Fruit fly (Drosophila melanogaster) whole organism, embryonic: ENCODE measurements around the gene VhaM9.7-c.
A peak's percentile ranks its signal among the peaks of the same experiment; 100 is the strongest.

Experiments
- Bgb ChIP-seq: fragments of 200-800 bp; sonication (Bioruptor generic); IDR thresholded peaks from 2 replicates; pipeline ENCODE4 v1.3.6; 2022; ENCODE audit warnings: missing biosample characterization, missing genetic modification characterization; ENCODE audit not compliant: partially characterized antibody
- CG12104 ChIP-seq: fragments of 200-800 bp; sonication (Bioruptor generic); optimal IDR thresholded peaks from 3 replicates; lab custom pipeline; 2016; ENCODE audit warnings: missing biosample characterization, missing genetic modification characterization
- CG12236 ChIP-seq: fragments of 200-800 bp; sonication (Bioruptor generic); optimal IDR thresholded peaks from 2 replicates; lab custom pipeline; 2016; ENCODE audit warnings: missing biosample characterization, missing genetic modification characterization
- CG12391 ChIP-seq: fragments of 200-800 bp; sonication (Bioruptor generic); optimal IDR thresholded peaks from 3 replicates; lab custom pipeline; 2018; ENCODE audit warnings: missing biosample characterization, mild to moderate bottlenecking, missing genetic modification characterization, moderate library complexity
- CG12659 ChIP-seq: fragments of 200-800 bp; sonication (Bioruptor generic); optimal IDR thresholded peaks from 3 replicates; lab custom pipeline; 2017; ENCODE audit warnings: mild to moderate bottlenecking, missing biosample characterization, missing genetic modification reagents, missing genetic modification characterization
- CG15514 ChIP-seq: fragments of 200-800 bp; sonication (Bioruptor generic); optimal IDR thresholded peaks from 3 replicates; lab custom pipeline; 2017; ENCODE audit warnings: missing biosample characterization, missing genetic modification characterization, mild to moderate bottlenecking, moderate library complexity, missing genetic modification reagents
- CG1647 ChIP-seq: fragments of 200-800 bp; sonication (Bioruptor generic); optimal IDR thresholded peaks from 3 replicates; lab custom pipeline; 2016; ENCODE audit warnings: missing biosample characterization, missing genetic modification characterization
- CG18262 ChIP-seq: fragments of 200-800 bp; optimal IDR thresholded peaks from 3 replicates; lab custom pipeline; 2019; ENCODE audit warnings: missing biosample characterization, mild to moderate bottlenecking, missing genetic modification characterization, moderate library complexity
- CG2120 ChIP-seq: fragments of 200-800 bp; sonication (Bioruptor generic); optimal IDR thresholded peaks from 3 replicates; lab custom pipeline; 2016; ENCODE audit warnings: missing biosample characterization, missing genetic modification characterization
- CG34224 ChIP-seq: fragments of 200-800 bp; sonication (Bioruptor generic); IDR thresholded peaks from 3 replicates; pipeline ENCODE4 v1.3.6; 2022; ENCODE audit warnings: missing biosample characterization, missing genetic modification characterization; ENCODE audit not compliant: partially characterized antibody
- CG4360 ChIP-seq: fragments of 200-800 bp; sonication (Bioruptor generic); IDR thresholded peaks from 2 replicates; pipeline ENCODE4 v1.3.6; 2022; ENCODE audit warnings: missing biosample characterization, missing genetic modification characterization
- CG7786 ChIP-seq: fragments of 200-800 bp; sonication (Bioruptor generic); optimal IDR thresholded peaks from 2 replicates; lab custom pipeline; 2016; ENCODE audit warnings: missing biosample characterization, missing genetic modification characterization
- CG8388 ChIP-seq: fragments of 200-800 bp; sonication (Bioruptor generic); optimal IDR thresholded peaks from 2 replicates; lab custom pipeline; 2019; ENCODE audit warnings: missing biosample characterization, mild to moderate bottlenecking, missing genetic modification characterization, moderate library complexity
- CG9817 ChIP-seq: fragments of 200-800 bp; sonication (Bioruptor generic); optimal IDR thresholded peaks from 2 replicates; lab custom pipeline; 2018; ENCODE audit warnings: missing biosample characterization, mild to moderate bottlenecking, missing genetic modification characterization, moderate library complexity
- Dbx ChIP-seq: fragments of 200-800 bp; sonication (Bioruptor generic); IDR thresholded peaks from 3 replicates; pipeline ENCODE4 v1.3.6; 2022; ENCODE audit warnings: missing biosample characterization, missing genetic modification characterization
- Deaf1 ChIP-seq: fragments of 200-800 bp; optimal IDR thresholded peaks from 3 replicates; lab custom pipeline; 2019; ENCODE audit warnings: missing biosample characterization, mild to moderate bottlenecking, missing genetic modification characterization, moderate library complexity
- Ets65A ChIP-seq: fragments of 200-800 bp; sonication (Bioruptor generic); peaks from one replicate; lab custom pipeline; 2016; ENCODE audit warnings: missing biosample characterization, missing genetic modification characterization
- Gug ChIP-seq: fragments of 200-800 bp; sonication (Bioruptor generic); IDR thresholded peaks from 4 replicates; pipeline ENCODE4 v1.3.6; 2022; ENCODE audit warnings: missing biosample characterization, missing genetic modification characterization
- Hr3 ChIP-seq: fragments of 200-800 bp; sonication (Bioruptor generic); optimal IDR thresholded peaks from 3 replicates; lab custom pipeline; 2016; ENCODE audit warnings: missing biosample characterization, missing genetic modification characterization
- Jarid2 ChIP-seq: fragments of 200-800 bp; sonication (Bioruptor generic); optimal IDR thresholded peaks from 3 replicates; lab custom pipeline; 2017; ENCODE audit warnings: mild to moderate bottlenecking, missing biosample characterization, missing genetic modification reagents, missing genetic modification characterization
- MBD-R2 ChIP-seq: fragments of 200-800 bp; sonication (Bioruptor generic); IDR thresholded peaks from 2 replicates; pipeline ENCODE4 v1.3.6; 2022; ENCODE audit warnings: missing biosample characterization, missing genetic modification characterization
- Mad ChIP-seq: fragments of 200-800 bp; sonication (Bioruptor generic); optimal IDR thresholded peaks from 2 replicates; lab custom pipeline; 2016; ENCODE audit warnings: missing biosample characterization, missing genetic modification characterization
- Med ChIP-seq: fragments of 200-800 bp; sonication (Bioruptor generic); peaks from one replicate; lab custom pipeline; 2016; ENCODE audit warnings: missing biosample characterization, missing genetic modification characterization, mild to moderate bottlenecking, inconsistent platforms, moderate library complexity
- NC2β ChIP-seq: fragments of 200-800 bp; sonication (Bioruptor generic); optimal IDR thresholded peaks from 2 replicates; lab custom pipeline; 2016; ENCODE audit warnings: missing biosample characterization, missing genetic modification characterization
- Nf-YA ChIP-seq: fragments of 200-800 bp; sonication (Bioruptor generic); IDR thresholded peaks from 2 replicates; pipeline ENCODE4 v1.3.6; 2022; ENCODE audit warnings: missing biosample characterization, missing genetic modification characterization
- Scr ChIP-seq: fragments of 200-800 bp; sonication (Bioruptor generic); IDR thresholded peaks from 2 replicates; pipeline ENCODE4 v1.3.6; 2022; ENCODE audit warnings: missing biosample characterization, missing genetic modification characterization; ENCODE audit not compliant: partially characterized antibody
- Sox100B ChIP-seq: fragments of 200-800 bp; sonication (Bioruptor generic); optimal IDR thresholded peaks from 3 replicates; lab custom pipeline; 2018; ENCODE audit warnings: missing biosample characterization, mild to moderate bottlenecking, missing genetic modification characterization
- abd-A ChIP-seq: fragments of 200-800 bp; sonication (Bioruptor generic); optimal IDR thresholded peaks from 3 replicates; lab custom pipeline; 2019; ENCODE audit warnings: missing biosample characterization, mild to moderate bottlenecking, missing genetic modification characterization, moderate library complexity
- al ChIP-seq: fragments of 200-800 bp; sonication (Bioruptor generic); IDR thresholded peaks from 2 replicates; pipeline ENCODE4 v1.3.6; 2022; ENCODE audit warnings: missing biosample characterization, missing genetic modification characterization
- chinmo ChIP-seq: fragments of 200-800 bp; sonication (Bioruptor generic); IDR thresholded peaks from 4 replicates; pipeline ENCODE4 v1.3.6; 2022; ENCODE audit warnings: missing biosample characterization, missing genetic modification characterization; ENCODE audit not compliant: partially characterized antibody
- crol ChIP-seq: fragments of 200-800 bp; sonication (Bioruptor generic); IDR thresholded peaks from 2 replicates; pipeline ENCODE4 v1.3.6; 2022; ENCODE audit warnings: missing biosample characterization, missing genetic modification characterization
- ewg ChIP-seq: fragments of 200-800 bp; sonication (Bioruptor generic); optimal IDR thresholded peaks from 3 replicates; lab custom pipeline; 2017; ENCODE audit warnings: mild to moderate bottlenecking, missing biosample characterization, missing genetic modification reagents, missing genetic modification characterization
- ind ChIP-seq: fragments of 200-800 bp; sonication (Bioruptor generic); optimal IDR thresholded peaks from 3 replicates; lab custom pipeline; 2016; ENCODE audit warnings: missing biosample characterization, missing genetic modification characterization
- mam ChIP-seq: fragments of 200-800 bp; sonication (Bioruptor generic); optimal IDR thresholded peaks from 3 replicates; lab custom pipeline; 2016; ENCODE audit warnings: missing biosample characterization, missing genetic modification characterization
- mld ChIP-seq: fragments of 200-800 bp; sonication (Bioruptor generic); IDR thresholded peaks from 3 replicates; pipeline ENCODE4 v1.3.6; 2022; ENCODE audit warnings: missing biosample characterization, missing genetic modification characterization; ENCODE audit not compliant: partially characterized antibody
- nerfin-1 ChIP-seq: fragments of 200-800 bp; sonication (Bioruptor generic); optimal IDR thresholded peaks from 3 replicates; lab custom pipeline; 2019; ENCODE audit warnings: missing biosample characterization, mild to moderate bottlenecking, missing genetic modification characterization, moderate library complexity
- onecut ChIP-seq: fragments of 200-800 bp; sonication (Bioruptor generic); IDR thresholded peaks from 2 replicates; pipeline ENCODE4 v1.3.6; 2022; ENCODE audit warnings: missing biosample characterization, missing genetic modification characterization
- pfk ChIP-seq: fragments of 200-800 bp; sonication (Bioruptor generic); optimal IDR thresholded peaks from 2 replicates; lab custom pipeline; 2018; ENCODE audit warnings: missing biosample characterization, mild to moderate bottlenecking, missing genetic modification characterization, moderate library complexity
- rib ChIP-seq: fragments of 200-800 bp; sonication (Bioruptor generic); IDR thresholded peaks from 2 replicates; pipeline ENCODE4 v1.3.6; 2022; ENCODE audit warnings: missing biosample characterization, missing genetic modification characterization
- scrt ChIP-seq: fragments of 200-800 bp; sonication (Bioruptor generic); optimal IDR thresholded peaks from 2 replicates; lab custom pipeline; 2018; ENCODE audit warnings: missing biosample characterization, mild to moderate bottlenecking, missing genetic modification characterization, moderate library complexity
- sd ChIP-seq: fragments of 200-800 bp; sonication (Bioruptor generic); optimal IDR thresholded peaks from 3 replicates; lab custom pipeline; 2018; ENCODE audit warnings: missing biosample characterization, mild to moderate bottlenecking, missing genetic modification characterization, moderate library complexity
- sens-2 ChIP-seq: fragments of 200-800 bp; sonication (Bioruptor generic); IDR thresholded peaks from 2 replicates; pipeline ENCODE4 v1.3.6; 2022; ENCODE audit warnings: missing biosample characterization, missing genetic modification characterization
- seq ChIP-seq: fragments of 200-800 bp; sonication (Bioruptor generic); IDR thresholded peaks from 2 replicates; pipeline ENCODE4 v1.3.6; 2022; ENCODE audit warnings: missing biosample characterization, missing genetic modification characterization
- tup ChIP-seq: fragments of 200-800 bp; sonication (Bioruptor generic); optimal IDR thresholded peaks from 2 replicates; lab custom pipeline; 2016; ENCODE audit warnings: missing biosample characterization, mild to moderate bottlenecking, missing genetic modification characterization, moderate library complexity
- tx ChIP-seq: fragments of 200-800 bp; sonication (Bioruptor generic); optimal IDR thresholded peaks from 2 replicates; lab custom pipeline; 2016; ENCODE audit warnings: missing biosample characterization, missing genetic modification characterization

VhaM9.7-c gene

DNA sequence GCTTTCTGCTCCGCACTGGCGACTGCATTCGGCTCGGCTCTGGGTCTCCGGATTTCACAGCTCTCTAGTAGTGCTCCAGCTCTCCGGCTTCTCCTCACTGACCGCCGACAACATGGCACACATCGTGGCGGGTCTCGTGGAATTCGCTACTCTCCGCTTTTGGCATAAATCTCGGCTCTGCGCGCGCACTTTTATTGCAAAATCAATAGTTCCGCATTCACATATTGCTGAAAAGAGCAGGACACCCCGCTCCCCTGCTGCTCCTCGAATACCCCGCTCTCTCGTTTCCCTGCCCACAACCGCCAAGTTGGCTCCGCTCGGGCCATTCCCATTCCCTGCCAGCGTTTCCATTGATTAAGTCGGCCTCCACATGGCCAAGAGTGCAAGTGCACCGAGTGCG is 1.4 kb downstream of the VhaM9.7-c start:
- TF ChIP-seq CG12236 (GFP tag; lab: Kevin White, UChicago): no peak
- TF ChIP-seq mld (GFP tag; lab: Robert Waterston, UW): 0 out of 3 replicates have a peak, but pooled peaks have one; percentile 44
- TF ChIP-seq CG12391 (tag; lab: Kevin White, UChicago): no peak
- TF ChIP-seq Deaf1: peak; percentile 80
- TF ChIP-seq sens-2 (GFP tag; lab: Robert Waterston, UW): no peak
- TF ChIP-seq Jarid2 (GFP tag; lab: Kevin White, UChicago): no peak
- TF ChIP-seq rib (GFP tag; lab: Robert Waterston, UW): 0 out of 2 replicates have a peak, but pooled peaks have one; percentile 30
- TF ChIP-seq CG34224 (GFP tag; lab: Robert Waterston, UW): no peak
- no peak for TF ChIP-seq CG4360 (GFP tag; lab: Robert Waterston, UW)
- TF ChIP-seq tx (GFP tag; lab: Kevin White, UChicago): no peak
- peak; percentile 19; the same call in 1 of the 2 replicates for TF ChIP-seq Bgb (GFP tag; lab: Robert Waterston, UW)
- TF ChIP-seq onecut (GFP tag; lab: Robert Waterston, UW): peak; percentile 98
- peak; percentile 78 for TF ChIP-seq nerfin-1 (tag; lab: Kevin White, UChicago)
- peak; percentile 0 for TF ChIP-seq scrt
- TF ChIP-seq Sox100B (GFP tag; lab: Kevin White, UChicago): no peak
- TF ChIP-seq Nf-YA (GFP tag; lab: Robert Waterston, UW): no peak
- TF ChIP-seq Med (GFP tag; lab: Kevin White, UChicago): peak; percentile 49
- TF ChIP-seq CG8388 (GFP tag; lab: Kevin White, UChicago): no peak
- TF ChIP-seq ewg: peak; percentile 94
- TF ChIP-seq CG1647: no peak
- no peak for TF ChIP-seq Ets65A
- TF ChIP-seq tup (GFP tag; lab: Kevin White, UChicago): no peak
- no peak for TF ChIP-seq CG9817 (tag; lab: Kevin White, UChicago)
- no peak for TF ChIP-seq Hr3 (GFP tag; lab: Kevin White, UChicago)
- TF ChIP-seq CG18262 (tag; lab: Kevin White, UChicago): no peak
- no peak for TF ChIP-seq pfk (GFP tag; lab: Kevin White, UChicago)
- no peak for TF ChIP-seq al (GFP tag; lab: Robert Waterston, UW)
- 0 out of 2 replicates have a peak, but pooled peaks have one; percentile 14 for TF ChIP-seq Scr (GFP tag; lab: Robert Waterston, UW)
- peak; percentile 86 for TF ChIP-seq crol (GFP tag; lab: Robert Waterston, UW)
- peak; percentile 69 for TF ChIP-seq sd (tag; lab: Kevin White, UChicago)
- peak; percentile 39 for TF ChIP-seq CG15514 (GFP tag; lab: Kevin White, UChicago)
- TF ChIP-seq chinmo (GFP tag; lab: Robert Waterston, UW): 0 out of 4 replicates have a peak, but pooled peaks have one; percentile 25
- TF ChIP-seq NC2β (GFP tag; lab: Kevin White, UChicago): no peak
- no peak for TF ChIP-seq CG12104 (GFP tag; lab: Kevin White, UChicago)
- TF ChIP-seq CG7786 (GFP tag; lab: Kevin White, UChicago): no peak
- no peak for TF ChIP-seq Dbx (GFP tag; lab: Robert Waterston, UW)
- no peak for TF ChIP-seq ind
- TF ChIP-seq Gug (GFP tag; lab: Robert Waterston, UW): no peak
- no peak for TF ChIP-seq CG12659 (GFP tag; lab: Kevin White, UChicago)
- TF ChIP-seq MBD-R2: 0 out of 2 replicates have a peak, but pooled peaks have one; percentile 13
- TF ChIP-seq mam (GFP tag; lab: Kevin White, UChicago): no peak
- TF ChIP-seq Mad (GFP tag; lab: Kevin White, UChicago): peak; percentile 30
- 0 out of 2 replicates have a peak, but pooled peaks have one; percentile 29 for TF ChIP-seq seq (GFP tag; lab: Robert Waterston, UW)
- TF ChIP-seq abd-A (tag; lab: Kevin White, UChicago): peak; percentile 77
- TF ChIP-seq CG2120 (GFP tag; lab: Kevin White, UChicago): no peak
